Worm (Caenorhabditis elegans): Measurements from ENCODE around the gene lin-2.

DNA sequence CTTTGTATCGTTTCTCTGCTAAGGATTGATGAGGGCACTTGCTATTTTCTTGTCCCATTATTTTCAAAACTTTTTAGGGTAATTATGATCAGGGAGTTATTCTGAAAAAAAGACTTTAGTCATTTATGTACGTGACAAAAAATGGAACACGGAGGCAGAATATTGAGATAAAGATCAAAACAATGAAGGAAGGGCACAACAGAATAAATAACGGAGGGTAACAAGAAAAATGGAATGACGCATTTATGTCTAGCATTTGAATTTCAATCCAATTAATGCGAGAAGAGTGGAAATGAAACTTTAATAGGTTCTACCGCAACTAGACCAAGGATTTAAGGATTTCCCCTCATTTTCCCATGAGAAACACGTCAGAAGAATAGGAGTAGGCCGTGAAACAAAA, 35.5 kb downstream of the lin-2 start, which contains the start of gene glb-13:
- no peak for TF ChIP-seq nhr-237 (tag; optimal IDR thresholded peaks at IDR 0.05)
- TF ChIP-seq snpc-4 (tag; optimal IDR thresholded peaks at IDR 0.05), result no peak
- TF ChIP-seq sptf-1 (tag; optimal IDR thresholded peaks at IDR 0.05), result no peak
- TF ChIP-seq nhr-76 (tag; optimal IDR thresholded peaks at IDR 0.05), result no peak

All from whole organism, mixed stage, embryonic.